Worm (Caenorhabditis elegans): ENCODE results near the gene F36F12.1.

F36F12.1 gene

DNA sequence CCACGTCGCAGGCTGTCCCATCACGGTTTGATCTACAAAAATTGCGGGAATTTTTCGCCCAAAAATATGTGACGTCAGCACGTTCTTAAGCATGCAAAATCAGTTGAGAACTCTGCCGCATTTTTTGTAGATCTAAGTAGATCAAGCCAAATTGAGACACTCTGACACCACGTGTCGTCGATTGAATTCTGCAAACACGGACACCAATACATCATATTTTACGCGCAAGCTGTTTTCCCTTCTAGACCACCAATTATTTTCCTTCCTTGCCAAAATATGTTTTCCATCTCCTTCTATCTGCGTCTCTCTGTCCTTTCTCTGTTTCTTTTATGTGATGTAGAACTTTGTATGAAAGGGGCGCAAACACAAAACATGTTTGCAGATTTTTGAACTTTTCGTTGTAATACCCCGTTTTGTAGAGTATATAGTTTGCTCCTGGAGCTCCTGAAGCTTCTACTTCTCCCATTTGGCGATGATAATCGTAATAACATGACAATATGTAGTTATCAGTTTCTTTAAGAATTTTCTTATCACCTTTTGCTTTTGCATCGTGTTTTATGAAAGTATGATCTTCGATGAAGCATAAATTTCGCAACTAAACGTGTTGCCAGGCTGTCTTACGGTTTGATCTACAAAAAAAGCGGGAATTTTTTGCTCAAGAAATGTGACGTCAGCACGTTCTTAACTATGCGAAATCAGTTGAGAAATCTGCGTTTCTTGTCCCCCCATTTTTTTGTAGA, 47.1 kb downstream of the F36F12.1 start:
- TF ChIP-seq ztf-23 (GFP tag; IDR thresholded peaks at IDR 0.05) (no peak), cog-1 (tag; optimal IDR thresholded peaks at IDR 0.05) (no peak), ref-1 (GFP tag; conservative IDR thresholded peaks at IDR 0.05) (no peak), med-1 (GFP tag; optimal IDR thresholded peaks at IDR 0.05; ENCODE audit: insufficient read depth) (no peak)

ce11 chrV:2054254-2054653, 48.8 kb downstream of the F36F12.1 start:
- no peak for TF ChIP-seq ztf-29 (GFP tag; IDR thresholded peaks at IDR 0.05)
- TF ChIP-seq ztf-23 (GFP tag; IDR thresholded peaks at IDR 0.05), result no peak
- TF ChIP-seq cog-1 (tag; optimal IDR thresholded peaks at IDR 0.05), result no peak
- TF ChIP-seq flt-1 (GFP tag; IDR thresholded peaks at IDR 0.05), result no peak
- TF ChIP-seq tab-1 (GFP tag; IDR thresholded peaks at IDR 0.05), result no peak
- TF ChIP-seq med-1 (GFP tag; optimal IDR thresholded peaks at IDR 0.05; ENCODE audit: insufficient read depth), result no peak
- no peak for TF ChIP-seq ref-1 (GFP tag; conservative IDR thresholded peaks at IDR 0.05)
- TF ChIP-seq T22C8.4 (GFP tag; IDR thresholded peaks at IDR 0.05), result no peak
- no peak for TF ChIP-seq klf-2 (GFP tag; conservative IDR thresholded peaks at IDR 0.05)

- no peak for TF ChIP-seq ztf-23 (GFP tag; IDR thresholded peaks at IDR 0.05)
These were observed 49.5 kb downstream of the F36F12.1 start, which contains the start of gene comt-5 for ce11 chrV:2053509-2053908. Gene comt-5 (minus strand): TSS chrV:2053609.

DNA sequence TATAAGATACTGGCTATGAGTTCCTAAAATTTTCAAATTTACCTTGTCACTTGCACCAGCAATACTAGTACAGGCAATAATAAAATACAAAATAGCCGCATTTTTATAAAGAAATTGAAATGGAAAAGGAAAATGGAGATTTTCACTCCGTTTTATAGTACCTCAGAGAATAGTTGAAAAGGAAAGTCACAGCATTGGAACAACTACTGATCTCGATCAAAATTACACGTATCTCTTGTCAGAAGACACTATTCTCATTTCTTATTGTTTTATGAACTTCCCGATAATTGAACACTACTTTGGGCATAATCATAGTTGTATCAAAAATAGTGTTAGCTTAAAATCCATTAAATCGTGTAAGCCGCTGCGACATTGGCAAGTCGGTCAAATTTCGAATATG, 51.5 kb downstream of the F36F12.1 start, which contains the start of gene Y40B10A.11:
Y40B10A.11 (minus strand) TSS at position 101 of the 400 bp plus-strand sequence.
- TF ChIP-seq tab-1 (GFP tag; IDR thresholded peaks at IDR 0.05), result no peak
- TF ChIP-seq T22C8.4 (GFP tag; IDR thresholded peaks at IDR 0.05), result no peak
- TF ChIP-seq ztf-29 (GFP tag; IDR thresholded peaks at IDR 0.05), result no peak
- TF ChIP-seq cog-1 (tag; optimal IDR thresholded peaks at IDR 0.05), result no peak
- TF ChIP-seq ref-1 (GFP tag; conservative IDR thresholded peaks at IDR 0.05), result no peak
- no peak for TF ChIP-seq klf-2 (GFP tag; conservative IDR thresholded peaks at IDR 0.05)
- no peak for TF ChIP-seq ztf-23 (GFP tag; IDR thresholded peaks at IDR 0.05)
- no peak for TF ChIP-seq med-1 (GFP tag; optimal IDR thresholded peaks at IDR 0.05; ENCODE audit: insufficient read depth)
- no peak for TF ChIP-seq flt-1 (GFP tag; IDR thresholded peaks at IDR 0.05)

DNA sequence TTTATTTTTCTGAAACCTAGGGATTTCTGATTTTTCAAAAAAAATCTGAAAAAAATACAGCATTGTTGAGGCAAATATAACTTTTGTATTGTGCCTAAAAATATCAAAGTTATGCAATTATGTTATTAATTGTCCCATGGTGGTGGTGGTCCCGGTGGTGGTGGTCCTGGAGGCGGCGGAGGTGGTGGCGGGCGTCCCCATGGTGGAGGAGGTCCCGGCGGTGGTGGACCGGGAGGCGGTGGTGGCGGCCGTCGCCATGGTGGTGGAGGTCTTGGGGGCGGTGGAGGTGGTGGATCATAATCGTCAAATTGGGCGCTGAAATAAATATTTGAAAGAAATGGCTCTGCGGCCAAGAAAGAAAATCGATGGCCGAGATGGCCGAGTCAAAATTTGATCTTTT, 52.2 kb downstream of the F36F12.1 start:
- TF ChIP-seq cog-1 (tag; optimal IDR thresholded peaks at IDR 0.05), result no peak
- no peak for TF ChIP-seq klf-2 (GFP tag; conservative IDR thresholded peaks at IDR 0.05)
- no peak for TF ChIP-seq tab-1 (GFP tag; IDR thresholded peaks at IDR 0.05)
- TF ChIP-seq ztf-29 (GFP tag; IDR thresholded peaks at IDR 0.05), result no peak
- no peak for TF ChIP-seq med-1 (GFP tag; optimal IDR thresholded peaks at IDR 0.05; ENCODE audit: insufficient read depth)
- TF ChIP-seq flt-1 (GFP tag; IDR thresholded peaks at IDR 0.05), result no peak
- TF ChIP-seq ref-1 (GFP tag; conservative IDR thresholded peaks at IDR 0.05), result no peak
- 0 out of 2 replicates have a peak, but pooled peaks have one; percentile 41 for TF ChIP-seq ztf-23 (GFP tag; IDR thresholded peaks at IDR 0.05)
- no peak for TF ChIP-seq T22C8.4 (GFP tag; IDR thresholded peaks at IDR 0.05)

- TF ChIP-seq med-1 (GFP tag; optimal IDR thresholded peaks at IDR 0.05; ENCODE audit: insufficient read depth) (no peak), cog-1 (tag; optimal IDR thresholded peaks at IDR 0.05) (no peak), klf-2 (GFP tag; conservative IDR thresholded peaks at IDR 0.05) (no peak), ztf-23 (GFP tag; IDR thresholded peaks at IDR 0.05) (no peak), flt-1 (GFP tag; IDR thresholded peaks at IDR 0.05) (no peak), ref-1 (GFP tag; conservative IDR thresholded peaks at IDR 0.05) (no peak), T22C8.4 (GFP tag; IDR thresholded peaks at IDR 0.05) (no peak), tab-1 (GFP tag; IDR thresholded peaks at IDR 0.05) (no peak), ztf-29 (GFP tag; IDR thresholded peaks at IDR 0.05) (no peak)
These were observed 52.9 kb downstream of the F36F12.1 start, which contains the start of gene comt-4 for ce11 chrV:2050136-2050535. Gene comt-4 (minus strand): TSS chrV:2050185.

Data from whole organism, midembryonic.